Worm (Caenorhabditis elegans) whole organism, L4/young adult: ENCODE measurements around the gene csn-5.

ENCODE experiments used
- W03F9.2 ChIP-seq: fragments of 150-350 bp; optimal IDR thresholded peaks from 2 replicates; lab custom pipeline; 2014; ENCODE audit warnings: missing biosample characterization, missing genetic modification characterization
- him-1 ChIP-seq: sonication (generic microtip); optimal IDR thresholded peaks from 2 replicates; lab custom pipeline; 2016; ENCODE audit warnings: missing genotype, missing genetic modification reagents, missing genetic modification characterization, missing compliant biosample characterization

DNA sequence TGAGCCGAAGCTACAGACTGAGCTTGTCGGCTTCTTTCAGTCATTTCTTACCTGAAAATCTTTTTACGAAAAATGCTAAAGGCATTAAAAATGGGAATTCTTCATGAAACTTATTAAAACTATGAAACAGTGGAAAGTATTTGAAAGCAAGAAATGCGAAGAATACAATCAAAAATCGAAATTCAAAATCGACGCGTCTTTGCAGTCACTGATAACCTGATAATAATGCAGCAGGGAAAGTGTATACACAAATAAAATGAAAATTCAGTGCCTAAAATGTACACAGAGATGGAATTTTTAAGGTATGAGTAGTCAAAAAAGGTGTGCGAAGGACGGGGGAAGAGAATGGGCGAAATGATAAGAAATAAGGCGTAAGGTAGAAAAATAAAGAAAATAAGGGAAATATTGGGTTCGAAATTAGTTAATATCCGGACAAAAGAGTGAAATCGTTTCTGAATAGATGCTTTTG is 34.7 kb upstream of the csn-5 start, which contains the start of gene C39H7.4:
- TF ChIP-seq him-1 (tag; lab: Kevin White, UChicago), result no peak
- no peak for TF ChIP-seq W03F9.2
